Fruit fly (Drosophila melanogaster): ENCODE results near the gene Mpv17.

Gene Mpv17

DNA sequence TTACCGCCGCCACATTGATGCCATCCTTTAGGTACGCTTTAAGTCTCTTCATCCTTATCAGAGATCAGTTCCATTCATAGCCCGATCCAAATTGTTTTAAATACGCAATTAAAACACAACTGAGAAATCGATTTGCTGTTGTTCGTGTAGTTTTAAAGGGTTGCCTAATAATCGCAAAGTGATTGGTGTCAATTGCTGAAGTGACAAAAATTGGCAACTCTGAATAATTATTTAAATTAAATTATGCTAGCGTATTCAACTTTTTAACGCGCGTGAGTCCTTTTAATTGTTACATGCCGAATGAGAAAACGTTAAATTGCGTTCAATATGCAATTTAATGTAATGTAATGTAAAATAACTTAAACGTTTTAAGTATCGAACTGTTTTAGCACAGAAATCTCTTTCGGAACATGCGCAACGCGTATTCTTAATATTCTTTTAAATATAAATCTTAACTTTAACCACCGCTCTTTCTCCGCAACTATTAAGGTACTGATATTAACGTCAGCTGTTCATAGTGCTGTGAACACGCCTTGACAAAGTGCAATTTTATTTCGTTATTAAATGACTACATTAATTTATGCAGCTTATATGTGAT lies at the start of gene Mpv17:
TSS of gene Mpv17 (minus strand) at position 164 of the 598 bp plus-strand sequence.
- TF ChIP-seq Myc (optimal IDR thresholded peaks at IDR 0.05) (no peak), h (optimal IDR thresholded peaks at IDR 0.05) (no peak), ttk (optimal IDR thresholded peaks at IDR 0.05) (no peak), Sin3A (optimal IDR thresholded peaks at IDR 0.05) (no peak), insv (optimal IDR thresholded peaks at IDR 0.05) (no peak), psq (optimal IDR thresholded peaks at IDR 0.05) (no peak)

DNA sequence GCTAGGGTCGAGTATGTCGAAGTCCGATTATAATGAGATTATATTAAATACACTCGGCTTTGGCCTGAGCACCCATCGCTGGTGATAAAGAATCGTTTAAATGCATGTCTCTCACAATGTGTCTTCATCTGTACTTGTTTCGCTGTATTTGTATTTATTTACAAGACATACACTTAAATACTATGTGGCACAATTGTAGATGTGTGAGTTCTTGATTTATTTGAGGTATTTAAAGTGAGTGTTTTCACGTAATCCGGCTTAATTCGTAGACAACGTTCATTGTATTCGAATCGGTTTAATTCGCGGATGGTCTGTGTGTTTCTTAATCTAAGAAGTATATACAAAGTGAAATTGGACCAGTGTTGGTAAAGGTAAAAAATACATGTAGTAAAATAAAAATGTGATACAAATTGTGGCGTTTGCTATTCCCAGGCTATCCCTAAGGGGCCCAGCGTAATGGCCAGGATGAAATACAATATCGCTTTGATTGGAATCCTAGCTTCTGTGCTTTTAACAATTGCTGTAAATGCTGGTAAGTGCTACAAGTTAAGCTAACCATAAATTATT lies 35.6 kb upstream of the Mpv17 start, which contains the start of gene Zyx:
TSS of gene Zyx (minus strand) at position 350 of the 567 bp plus-strand sequence.
- TF ChIP-seq psq (optimal IDR thresholded peaks at IDR 0.05) (no peak), Myc (optimal IDR thresholded peaks at IDR 0.05) (no peak), ttk (optimal IDR thresholded peaks at IDR 0.05) (no peak)

DNA sequence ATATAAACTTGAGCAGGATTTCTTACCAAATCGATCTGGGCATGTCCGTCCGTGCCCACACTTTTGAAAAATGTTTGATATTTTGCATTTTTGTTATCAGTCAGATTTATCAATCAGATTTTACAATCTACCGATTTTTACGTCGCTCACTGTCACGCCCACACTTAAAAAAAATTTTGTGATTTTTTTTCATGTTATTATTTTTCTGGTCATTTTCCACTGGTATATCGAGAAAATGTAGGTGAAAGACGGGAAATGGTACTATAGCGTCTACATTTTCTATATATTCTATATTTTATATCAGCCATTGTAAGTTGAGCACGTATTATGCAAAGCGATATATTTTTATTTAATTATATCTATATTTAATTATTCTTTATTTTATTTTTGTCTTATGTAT lies 35.1 kb upstream of the Mpv17 start:
- TF ChIP-seq ttk (optimal IDR thresholded peaks at IDR 0.05) (no peak), h (optimal IDR thresholded peaks at IDR 0.05) (no peak), psq (optimal IDR thresholded peaks at IDR 0.05) (no peak), Sin3A (optimal IDR thresholded peaks at IDR 0.05) (no peak), Myc (optimal IDR thresholded peaks at IDR 0.05) (no peak), insv (optimal IDR thresholded peaks at IDR 0.05) (no peak)

DNA sequence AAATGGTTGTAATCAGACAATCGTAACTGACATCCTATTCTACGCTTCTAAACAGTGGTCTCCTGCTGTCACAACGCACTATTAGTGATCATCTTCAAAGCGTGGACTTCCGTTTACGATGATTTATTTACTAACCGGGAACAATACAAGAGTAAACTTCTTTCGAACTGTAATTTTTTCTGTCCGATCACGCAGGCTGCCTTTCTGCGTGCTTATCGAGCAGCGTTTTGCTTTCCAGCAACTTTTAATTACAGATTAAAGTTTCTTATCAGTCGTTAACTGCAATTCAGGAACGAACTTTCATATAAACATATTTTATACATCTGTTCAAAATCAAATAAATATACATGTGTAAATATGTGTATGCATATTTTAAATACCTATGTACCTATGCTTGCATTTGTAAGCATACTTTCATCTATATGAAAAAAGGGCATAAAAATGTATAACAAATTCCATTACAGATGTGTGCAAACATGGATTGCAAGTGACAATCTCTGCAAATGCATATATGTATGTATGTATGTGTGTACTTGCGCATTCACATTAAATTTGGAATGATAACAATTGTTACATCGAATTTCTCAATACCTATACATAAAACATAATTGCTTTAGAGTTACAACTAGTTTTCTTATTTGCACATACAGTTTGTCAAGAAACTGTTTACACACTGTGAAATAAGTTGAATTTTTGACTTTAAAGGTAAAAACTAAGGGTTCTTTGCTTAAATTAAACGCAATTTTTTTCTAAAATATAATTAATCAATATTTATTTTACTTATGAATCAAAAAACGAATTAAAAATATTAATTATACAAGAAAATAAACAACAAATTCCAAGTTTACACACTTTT lies 34.0 kb upstream of the Mpv17 start:
- TF ChIP-seq ttk (optimal IDR thresholded peaks at IDR 0.05) (no peak), psq (optimal IDR thresholded peaks at IDR 0.05) (no peak), Sin3A (optimal IDR thresholded peaks at IDR 0.05) (no peak)

DNA sequence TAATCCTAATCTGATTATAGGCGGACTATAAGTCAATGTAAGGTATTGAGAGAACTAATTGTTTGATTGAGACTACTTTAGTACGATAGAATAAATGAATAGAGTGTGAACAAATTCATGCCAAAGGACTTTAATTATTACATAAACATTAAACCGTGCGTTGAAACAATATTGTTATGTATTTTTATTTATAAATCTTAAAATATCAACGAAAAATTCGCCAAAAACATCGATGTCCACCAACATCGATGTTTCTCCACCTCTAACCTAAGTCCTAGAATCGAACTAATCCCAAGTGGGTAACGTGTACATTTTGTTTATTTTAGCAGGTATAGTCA lies 31.9 kb upstream of the Mpv17 start:
- TF ChIP-seq ttk (optimal IDR thresholded peaks at IDR 0.05) = no peak

DNA sequence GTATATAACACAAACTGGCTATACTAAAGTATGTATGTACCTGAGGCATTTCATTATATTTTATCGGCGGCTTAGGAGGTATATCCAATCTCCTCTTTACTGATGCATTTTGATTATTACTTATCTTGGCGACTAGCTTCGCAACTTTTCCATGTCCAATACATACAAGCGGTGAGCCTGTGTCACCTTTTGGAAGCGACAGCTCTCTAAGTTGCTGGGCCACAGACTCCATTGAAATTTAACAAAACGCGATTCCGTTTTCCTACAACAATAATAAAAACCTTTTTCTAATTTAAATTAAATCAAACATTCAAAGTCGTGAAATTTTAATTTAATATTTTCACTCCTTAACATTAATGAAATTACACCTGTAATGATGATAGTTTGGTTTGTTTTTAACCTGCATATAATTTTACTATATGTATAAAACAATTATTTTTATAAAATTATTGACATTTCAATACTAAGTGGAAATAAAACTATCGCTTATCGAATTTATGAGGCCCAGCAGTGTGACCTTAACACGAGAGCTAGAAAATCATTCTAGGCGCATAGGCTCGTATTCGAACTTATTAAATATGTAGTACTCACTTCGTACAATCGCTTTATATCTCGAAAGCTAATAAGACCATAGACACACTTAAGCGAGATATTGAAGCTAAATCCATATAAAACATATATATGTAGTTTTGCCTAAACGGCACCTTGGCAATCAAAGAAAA lies 31.4 kb upstream of the Mpv17 start, which contains the start of gene apolpp:
TSS of gene apolpp (plus strand) at position 597 of the 722 bp plus-strand sequence.
- TF ChIP-seq Sin3A (optimal IDR thresholded peaks at IDR 0.05) = no peak
- TF ChIP-seq Myc (optimal IDR thresholded peaks at IDR 0.05) = no peak
- no peak for TF ChIP-seq ttk (optimal IDR thresholded peaks at IDR 0.05)
- TF ChIP-seq insv (optimal IDR thresholded peaks at IDR 0.05) = no peak
- TF ChIP-seq h (optimal IDR thresholded peaks at IDR 0.05) = no peak

DNA sequence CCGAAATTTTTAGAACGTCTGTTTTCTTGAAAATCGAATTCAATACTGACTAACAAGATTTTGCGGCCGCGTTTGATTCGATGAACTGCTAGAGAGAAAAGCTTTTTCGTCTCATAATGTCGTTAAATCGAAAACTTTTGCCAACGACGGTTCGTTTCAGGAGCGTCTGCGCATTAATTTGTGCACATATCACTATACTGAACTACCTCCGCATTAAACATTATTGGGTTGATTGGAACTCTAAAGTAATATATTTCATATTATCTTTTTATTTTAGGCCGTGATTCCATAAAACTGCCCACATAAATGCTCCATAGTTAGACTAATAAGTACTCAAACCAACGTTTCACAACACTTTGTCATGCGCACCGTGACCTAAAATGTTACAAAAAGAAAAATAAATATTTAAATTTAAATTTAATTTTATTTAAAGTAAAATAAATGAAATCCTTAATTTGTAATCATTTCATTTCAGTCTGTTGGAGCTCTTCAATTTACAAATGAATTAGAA lies 24.5 kb upstream of the Mpv17 start, which contains the start of gene CaMKII:
TSS of gene CaMKII (minus strand) at position 51 of the 511 bp plus-strand sequence.
- TF ChIP-seq h (optimal IDR thresholded peaks at IDR 0.05) (no peak), Sin3A (optimal IDR thresholded peaks at IDR 0.05) (no peak), psq (optimal IDR thresholded peaks at IDR 0.05) (no peak), Myc (optimal IDR thresholded peaks at IDR 0.05) (no peak), ttk (optimal IDR thresholded peaks at IDR 0.05) (no peak), insv (optimal IDR thresholded peaks at IDR 0.05) (no peak)

DNA sequence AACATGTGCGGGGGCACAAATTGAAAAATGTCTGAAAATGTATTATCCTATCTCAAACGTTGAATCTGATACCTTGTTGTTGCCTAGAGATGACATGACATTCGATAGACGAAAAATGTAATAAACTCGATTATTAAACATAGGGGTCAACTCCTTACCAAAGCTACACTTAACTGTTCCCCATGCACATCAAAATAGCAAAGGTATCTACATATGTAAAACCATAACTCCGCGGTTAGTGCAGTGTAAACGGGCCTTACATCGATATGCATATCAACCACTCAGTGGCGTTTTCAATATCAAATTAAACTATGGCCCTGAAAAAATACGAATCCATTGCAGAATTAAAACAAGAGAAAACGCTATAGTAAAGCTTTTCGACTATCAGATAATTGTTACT lies 22.1 kb upstream of the Mpv17 start:
- TF ChIP-seq psq (optimal IDR thresholded peaks at IDR 0.05) = no peak
- TF ChIP-seq Sin3A (optimal IDR thresholded peaks at IDR 0.05) = no peak
- TF ChIP-seq ttk (optimal IDR thresholded peaks at IDR 0.05) = no peak
- TF ChIP-seq Myc (optimal IDR thresholded peaks at IDR 0.05) = no peak
- no peak for TF ChIP-seq h (optimal IDR thresholded peaks at IDR 0.05)
- no peak for TF ChIP-seq insv (optimal IDR thresholded peaks at IDR 0.05)

DNA sequence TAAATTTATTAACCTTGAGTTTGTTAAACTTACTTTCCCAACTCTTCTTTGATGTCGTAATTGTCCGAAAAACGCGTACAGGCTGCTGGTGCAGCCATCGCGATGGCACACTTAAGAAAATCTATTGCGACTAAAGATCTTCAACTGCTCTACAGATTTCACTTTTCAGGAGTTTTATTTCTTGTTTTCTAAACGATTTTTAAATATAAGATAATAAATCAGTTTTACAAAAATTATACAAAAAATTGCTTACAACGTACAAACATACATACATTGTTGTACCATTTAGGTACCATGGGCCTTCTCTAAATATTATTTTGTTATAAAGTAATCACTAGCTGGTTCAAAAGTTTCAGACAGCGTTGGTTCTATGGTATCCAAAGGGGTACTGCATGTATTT lies 21.3 kb upstream of the Mpv17 start:
- TF ChIP-seq insv (optimal IDR thresholded peaks at IDR 0.05) (no peak), Sin3A (optimal IDR thresholded peaks at IDR 0.05) (no peak), psq (optimal IDR thresholded peaks at IDR 0.05) (no peak), h (optimal IDR thresholded peaks at IDR 0.05) (no peak)

DNA sequence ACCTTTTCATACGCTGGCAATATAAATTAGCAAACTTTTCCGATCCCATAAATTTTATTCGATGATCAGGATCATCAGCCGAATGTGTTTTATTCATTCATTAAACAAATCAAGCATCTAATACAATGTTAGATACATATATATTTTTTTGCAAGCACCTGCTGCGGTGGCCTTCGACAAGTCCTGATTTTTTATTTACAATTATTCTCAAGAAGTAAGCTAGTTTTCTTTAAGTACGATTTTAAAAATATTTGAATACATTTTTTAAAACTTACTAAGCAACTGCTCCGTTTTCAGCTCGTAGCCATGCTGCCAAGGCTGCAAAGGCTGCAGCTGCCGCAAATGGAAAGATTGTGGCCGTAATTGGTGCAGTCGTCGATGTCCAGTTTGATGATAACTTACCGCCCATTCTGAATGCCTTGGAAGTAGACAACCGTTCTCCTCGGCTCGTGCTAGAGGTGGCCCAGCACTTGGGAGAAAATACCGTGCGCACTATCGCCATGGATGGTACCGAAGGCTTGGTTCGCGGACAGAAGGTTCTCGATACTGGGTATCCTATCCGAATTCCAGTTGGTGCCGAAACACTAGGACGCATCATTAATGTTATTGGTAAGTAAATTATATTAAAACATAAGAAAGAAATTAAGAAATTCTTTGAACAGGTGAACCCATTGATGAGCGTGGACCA lies 3.6 kb upstream of the Mpv17 start:
- TF ChIP-seq psq (optimal IDR thresholded peaks at IDR 0.05) (no peak), ttk (optimal IDR thresholded peaks at IDR 0.05) (peak; percentile 35), h (optimal IDR thresholded peaks at IDR 0.05) (no peak), Sin3A (optimal IDR thresholded peaks at IDR 0.05) (no peak), insv (optimal IDR thresholded peaks at IDR 0.05) (no peak)

DNA sequence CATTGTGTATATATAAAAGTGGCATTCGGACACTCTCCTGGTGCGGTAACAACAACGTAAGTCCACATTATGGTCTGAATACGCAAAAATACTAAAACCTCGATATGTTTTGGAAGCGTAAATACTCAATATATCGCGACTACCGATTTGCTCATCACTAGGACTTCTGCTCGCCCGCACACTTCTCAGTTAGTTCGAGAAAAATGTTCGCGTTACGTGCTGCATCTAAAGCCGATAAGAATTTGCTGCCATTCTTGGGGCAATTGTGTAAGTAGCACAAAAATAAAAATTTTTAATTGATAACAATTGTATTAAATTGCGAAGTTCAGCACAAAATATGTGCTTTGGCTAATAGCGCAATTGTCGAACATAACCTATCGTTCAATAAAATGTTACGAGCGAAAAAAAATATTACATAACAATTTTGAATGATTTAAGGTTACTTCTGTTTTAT lies 2.6 kb upstream of the Mpv17 start, which contains the start of gene CG11076:
TSS of gene CG11076 (minus strand) at position 71 of the 454 bp plus-strand sequence.
- TF ChIP-seq h (optimal IDR thresholded peaks at IDR 0.05) (no peak), ttk (optimal IDR thresholded peaks at IDR 0.05) (no peak), psq (optimal IDR thresholded peaks at IDR 0.05) (no peak), Sin3A (optimal IDR thresholded peaks at IDR 0.05) (no peak), Myc (optimal IDR thresholded peaks at IDR 0.05) (no peak), insv (optimal IDR thresholded peaks at IDR 0.05) (no peak)
